Fruit fly (Drosophila melanogaster): ENCODE data around the gene tbrd-1.

Gene tbrd-1

dm6 chr3R:23921701-23922501 is 28.5 kb upstream of the tbrd-1 start (continued):
- TF ChIP-seq CG31627 (GFP tag; optimal IDR thresholded peaks at IDR 0.05): no peak
- peak; percentile 47 for TF ChIP-seq CG3032 (tag; optimal IDR thresholded peaks at IDR 0.05)
- no peak for TF ChIP-seq CG4318 (GFP tag; optimal IDR thresholded peaks at IDR 0.05)
- no peak for TF ChIP-seq fd59A (GFP tag; optimal IDR thresholded peaks at IDR 0.05)
- peak; percentile 60; the same call in 2 of the 3 replicates for TF ChIP-seq CG6163 (GFP tag; IDR thresholded peaks at IDR 0.05)
- peak; percentile 26 for TF ChIP-seq CG6792 (GFP tag; optimal IDR thresholded peaks at IDR 0.05)
- TF ChIP-seq spab (GFP tag; optimal IDR thresholded peaks at IDR 0.05): no peak
- no peak for TF ChIP-seq topi (GFP tag; optimal IDR thresholded peaks at IDR 0.05)
- no peak for TF ChIP-seq ss (GFP tag; optimal IDR thresholded peaks at IDR 0.05)

- TF ChIP-seq Sox15 (GFP tag; optimal IDR thresholded peaks at IDR 0.05) (peak; percentile 41), Sox14 (GFP tag; optimal IDR thresholded peaks at IDR 0.05) (peak; percentile 78), CG8119 (GFP tag; IDR thresholded peaks at IDR 0.05) (peak; percentile 37; the same call in 2 of the 3 replicates), CG7368 (GFP tag; optimal IDR thresholded peaks at IDR 0.05) (peak; percentile 49), CG3032 (tag; optimal IDR thresholded peaks at IDR 0.05) (peak; percentile 26), dac (GFP tag; optimal IDR thresholded peaks at IDR 0.05) (no peak), Eip93F (GFP tag; optimal IDR thresholded peaks at IDR 0.05) (peak; percentile 39), cyc (GFP tag; optimal IDR thresholded peaks at IDR 0.05) (peak; percentile 43), vri (GFP tag; optimal IDR thresholded peaks at IDR 0.05) (peak; percentile 4), svp (GFP tag) (peak; percentile 79), CG6276 (GFP tag; optimal IDR thresholded peaks at IDR 0.05) (no peak), ss (GFP tag; optimal IDR thresholded peaks at IDR 0.05) (peak; percentile 13 to 55), Eip75B (GFP tag; optimal IDR thresholded peaks at IDR 0.05) (peak; percentile 6), Met (GFP tag; optimal IDR thresholded peaks at IDR 0.05) (peak; percentile 24), CG11902 (GFP tag; optimal IDR thresholded peaks at IDR 0.05) (peak; percentile 12), acj6 (GFP tag; optimal IDR thresholded peaks at IDR 0.05) (peak; percentile 42), Hr39 (GFP tag; optimal IDR thresholded peaks at IDR 0.05) (peak; percentile 74), OdsH (GFP tag; optimal IDR thresholded peaks at IDR 0.05) (no peak), CG6792 (GFP tag; optimal IDR thresholded peaks at IDR 0.05) (peak; percentile 22), fd85E (GFP tag; optimal IDR thresholded peaks at IDR 0.05) (no peak), CG11294 (GFP tag; IDR thresholded peaks at IDR 0.05) (no peak), CG6163 (GFP tag; IDR thresholded peaks at IDR 0.05) (peak; percentile 80), Smox (GFP tag; optimal IDR thresholded peaks at IDR 0.05) (peak; percentile 31), CG32006 (GFP tag; optimal IDR thresholded peaks at IDR 0.05) (no peak), achi (GFP tag; optimal IDR thresholded peaks at IDR 0.05) (peak; percentile 32), topi (GFP tag; optimal IDR thresholded peaks at IDR 0.05) (peak; percentile 74), CG34406 (GFP tag; optimal IDR thresholded peaks at IDR 0.05) (peak; percentile 45), Ets96B (tag; optimal IDR thresholded peaks at IDR 0.05) (peak; percentile 37), Eip78C (GFP tag) (peak; percentile 78), Blimp-1 (GFP tag; optimal IDR thresholded peaks at IDR 0.05) (no peak), Sox102F (GFP tag; optimal IDR thresholded peaks at IDR 0.05) (peak; percentile 64), CG15336 (GFP tag; IDR thresholded peaks at IDR 0.05) (peak; percentile 26; the same call in 1 of the 2 replicates), Lpt (GFP tag; optimal IDR thresholded peaks at IDR 0.05) (no peak), eg (GFP tag; IDR thresholded peaks at IDR 0.05) (peak; percentile 74), net (GFP tag; optimal IDR thresholded peaks at IDR 0.05) (peak; percentile 11), fd59A (GFP tag; optimal IDR thresholded peaks at IDR 0.05) (peak; percentile 23), Hr38 (GFP tag; optimal IDR thresholded peaks at IDR 0.05) (no peak), Ets21C (GFP tag; optimal IDR thresholded peaks at IDR 0.05) (peak; percentile 2), CG1621 (tag; optimal IDR thresholded peaks at IDR 0.05) (peak; percentile 42), lz (GFP tag; optimal IDR thresholded peaks at IDR 0.05) (peak; percentile 64), CG11762 (GFP tag; optimal IDR thresholded peaks at IDR 0.05; ENCODE audit: insufficient read depth) (no peak), CG6808 (GFP tag; optimal IDR thresholded peaks at IDR 0.05) (peak; percentile 49), CG6854 (GFP tag; optimal IDR thresholded peaks at IDR 0.05) (no peak), Gug (GFP tag; IDR thresholded peaks at IDR 0.05) (peak; percentile 23)
Measured at dm6 chr3R:23920874-23921539, 27.6 kb upstream of the tbrd-1 start.

Measured in whole organism, prepupa.